Worm (Caenorhabditis elegans) whole organism, L2 larva: ENCODE results near the gene F58A6.5.

Source experiments
- F13H6.1 ChIP-seq: sonication (generic microtip); optimal IDR thresholded peaks from 2 replicates; lab custom pipeline; 2016; ENCODE audit warnings: missing genetic modification characterization, missing compliant biosample characterization
- ZK546.5 ChIP-seq: sonication (generic microtip); optimal IDR thresholded peaks from 2 replicates; lab custom pipeline; 2017; ENCODE audit warnings: missing biosample characterization, missing genetic modification characterization
- alr-1 ChIP-seq: fragments of 150-350 bp; optimal IDR thresholded peaks from 2 replicates; lab custom pipeline; 2014; ENCODE audit warnings: missing biosample characterization, missing genetic modification characterization
- aly-2 ChIP-seq: fragments of 150-350 bp; optimal IDR thresholded peaks from 2 replicates; lab custom pipeline; 2014; ENCODE audit warnings: missing biosample characterization, missing genetic modification characterization
- ama-1 ChIP-seq: fragments of 150-350 bp; optimal IDR thresholded peaks from 2 replicates; lab custom pipeline; 2018; ENCODE audit warnings: inconsistent platforms
- ceh-82 ChIP-seq: fragments of 150-350 bp; optimal IDR thresholded peaks from 2 replicates; lab custom pipeline; 2014; ENCODE audit warnings: missing biosample characterization, missing genetic modification characterization
- crh-2 ChIP-seq: sonication (generic microtip); optimal IDR thresholded peaks from 2 replicates; lab custom pipeline; 2017; ENCODE audit warnings: missing biosample characterization, missing genetic modification characterization
- dmd-4 ChIP-seq: sonication (generic microtip); optimal IDR thresholded peaks from 2 replicates; lab custom pipeline; 2017; ENCODE audit warnings: missing biosample characterization, missing genetic modification characterization
- elt-1 ChIP-seq: fragments of 150-350 bp; optimal IDR thresholded peaks from 2 replicates; lab custom pipeline; 2014; ENCODE audit warnings: missing biosample characterization, missing genetic modification characterization
- elt-3 ChIP-seq: sonication (generic microtip); optimal IDR thresholded peaks from 2 replicates; lab custom pipeline; 2017; ENCODE audit warnings: missing biosample characterization, missing genetic modification characterization
- fos-1 ChIP-seq: fragments of 150-350 bp; optimal IDR thresholded peaks from 2 replicates; lab custom pipeline; 2014; ENCODE audit warnings: missing biosample characterization, missing genetic modification characterization
- gmeb-1 ChIP-seq: fragments of 150-350 bp; optimal IDR thresholded peaks from 2 replicates; lab custom pipeline; 2014; ENCODE audit warnings: missing biosample characterization, missing genetic modification characterization
- lin-13 ChIP-seq: fragments of 150-350 bp; optimal IDR thresholded peaks from 2 replicates; lab custom pipeline; 2014; ENCODE audit warnings: missing biosample characterization, missing genetic modification reagents, missing genetic modification characterization
- mab-5 ChIP-seq: fragments of 150-350 bp; optimal IDR thresholded peaks from 2 replicates; lab custom pipeline; 2014; ENCODE audit warnings: missing biosample characterization, missing genetic modification characterization
- mbf-1 ChIP-seq: sonication (generic microtip); optimal IDR thresholded peaks from 2 replicates; lab custom pipeline; 2017; ENCODE audit warnings: missing biosample characterization, missing genetic modification characterization
- nhr-11 ChIP-seq: fragments of 150-350 bp; optimal IDR thresholded peaks from 2 replicates; lab custom pipeline; 2014; ENCODE audit warnings: missing biosample characterization, missing genetic modification characterization
- nhr-12 ChIP-seq: fragments of 150-350 bp; optimal IDR thresholded peaks from 2 replicates; lab custom pipeline; 2014; ENCODE audit warnings: missing biosample characterization, missing genetic modification characterization
- nhr-129 ChIP-seq: fragments of 150-350 bp; optimal IDR thresholded peaks from 2 replicates; lab custom pipeline; 2014; ENCODE audit warnings: missing biosample characterization, missing genetic modification characterization
- nhr-21 ChIP-seq: fragments of 150-350 bp; optimal IDR thresholded peaks from 2 replicates; lab custom pipeline; 2014; ENCODE audit warnings: missing biosample characterization, missing genetic modification characterization
- nhr-23 ChIP-seq: fragments of 150-350 bp; optimal IDR thresholded peaks from 2 replicates; lab custom pipeline; 2014; ENCODE audit warnings: missing biosample characterization, missing genetic modification reagents, missing genetic modification characterization
- nhr-77 ChIP-seq: fragments of 150-350 bp; optimal IDR thresholded peaks from 2 replicates; lab custom pipeline; 2014; ENCODE audit warnings: missing biosample characterization, missing genetic modification characterization
- peb-1 ChIP-seq: fragments of 150-350 bp; optimal IDR thresholded peaks from 2 replicates; lab custom pipeline; 2014; ENCODE audit warnings: missing biosample characterization, missing genetic modification characterization
- sem-4 ChIP-seq: fragments of 150-350 bp; optimal IDR thresholded peaks from 2 replicates; lab custom pipeline; 2014; ENCODE audit warnings: missing biosample characterization, missing genetic modification reagents, missing genetic modification characterization
- skn-1 ChIP-seq: sonication (generic microtip); optimal IDR thresholded peaks from 2 replicates; lab custom pipeline; 2017; ENCODE audit warnings: missing biosample characterization, missing genetic modification characterization
- sma-3 ChIP-seq: sonication (generic microtip); optimal IDR thresholded peaks from 2 replicates; lab custom pipeline; 2016; ENCODE audit warnings: missing genetic modification reagents, missing genetic modification characterization, missing compliant biosample characterization
- sma-9 ChIP-seq, 2 experiments: fragments of 150-350 bp in 1 of 2; sonication (generic microtip) in 1 of 2; optimal IDR thresholded peaks; 2 replicates each; lab custom pipeline; 2014 to 2016; ENCODE audit warnings: missing genetic modification characterization in 2 of 2, mild to moderate bottlenecking in 1 of 2, missing biosample characterization in 1 of 2, missing compliant biosample characterization in 1 of 2, missing genetic modification reagents in 1 of 2, moderate library complexity in 1 of 2
- snpc-4 ChIP-seq: fragments of 150-350 bp; optimal IDR thresholded peaks from 2 replicates; lab custom pipeline; 2014; ENCODE audit warnings: missing biosample characterization, missing genetic modification characterization
- unc-39 ChIP-seq: fragments of 150-350 bp; optimal IDR thresholded peaks from 2 replicates; lab custom pipeline; 2014; ENCODE audit warnings: missing biosample characterization, missing genetic modification characterization
- unc-55 ChIP-seq: fragments of 150-350 bp; sonication (generic microtip); optimal IDR thresholded peaks from 3 replicates; lab custom pipeline; 2014; ENCODE audit warnings: missing biosample characterization, missing genetic modification reagents, missing genetic modification characterization
- unc-62 ChIP-seq: fragments of 150-350 bp; optimal IDR thresholded peaks from 2 replicates; lab custom pipeline; 2014; ENCODE audit warnings: missing biosample characterization, missing genetic modification reagents, missing genetic modification characterization
- zag-1 ChIP-seq: fragments of 150-350 bp; optimal IDR thresholded peaks from 2 replicates; lab custom pipeline; 2014; ENCODE audit warnings: missing biosample characterization, missing genetic modification characterization
- ztf-1 ChIP-seq: fragments of 200-800 bp; sonication (Bioruptor generic); conservative IDR thresholded peaks from 2 replicates; pipeline ENCODE4 v1.3.6; 2022; ENCODE audit warnings: missing genetic modification characterization, missing compliant biosample characterization
- ztf-4 ChIP-seq: fragments of 150-350 bp; optimal IDR thresholded peaks from 2 replicates; lab custom pipeline; 2014; ENCODE audit warnings: missing biosample characterization, missing genetic modification characterization

Gene F58A6.5

DNA sequence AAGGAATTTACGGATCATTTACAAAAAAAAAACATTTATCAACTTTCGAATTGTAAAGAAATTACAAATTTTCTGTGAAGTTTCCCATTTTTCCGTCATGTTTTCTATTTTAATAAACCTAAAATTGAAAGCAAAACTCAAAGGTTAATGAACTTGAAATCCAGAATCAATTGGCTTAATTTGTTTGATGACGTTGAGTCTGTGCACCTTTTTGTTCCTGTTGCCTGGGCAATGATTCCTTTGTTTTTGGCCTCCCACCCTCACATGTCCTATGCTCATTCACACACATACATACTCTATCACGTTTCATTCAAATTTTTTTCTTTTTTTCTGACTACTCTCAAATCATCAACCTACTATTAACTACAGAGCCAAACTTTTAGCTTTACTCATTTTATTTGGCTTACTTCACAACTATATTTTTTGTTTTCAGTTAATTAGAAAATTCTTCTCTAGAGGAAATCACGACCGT is 11.9 kb downstream of the F58A6.5 start, which contains the start of gene F58A6.2:
Gene F58A6.2, plus strand, starts transcription at position 422 of the 472 bp plus-strand sequence.
- TF ChIP-seq zag-1 (tag; lab: Kevin White, UChicago) (no peak), fos-1 (no peak), sem-4 (no peak), aly-2 (tag; lab: Kevin White, UChicago) (no peak), ama-1 (no peak), nhr-21 (tag; lab: Kevin White, UChicago) (no peak), sma-3 (GFP tag; lab: Kevin White, UChicago) (no peak), nhr-23 (no peak)

DNA sequence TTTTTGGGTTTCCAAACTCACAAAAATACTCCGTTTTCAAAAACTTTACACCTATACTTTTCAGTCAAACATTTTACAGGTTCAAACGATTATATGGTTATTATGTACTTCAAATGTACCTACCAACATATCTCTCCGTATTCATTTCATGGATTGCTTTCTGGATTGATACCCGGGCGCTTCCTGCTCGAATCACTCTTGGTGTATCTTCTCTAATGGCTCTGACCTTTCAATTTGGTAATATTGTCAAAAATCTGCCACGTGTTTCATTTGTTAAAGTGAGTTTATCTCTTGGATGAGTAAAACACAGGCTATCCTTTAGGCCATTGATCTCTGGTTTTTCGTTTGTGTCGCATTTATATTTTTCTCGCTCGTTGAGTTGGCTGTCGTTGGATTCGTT is 16.4 kb downstream of the F58A6.5 start:
- TF ChIP-seq skn-1 (tag; lab: Kevin White, UChicago) (no peak), nhr-129 (tag; lab: Kevin White, UChicago) (no peak), dmd-4 (tag; lab: Kevin White, UChicago) (no peak), alr-1 (tag; lab: Kevin White, UChicago) (no peak), elt-1 (tag; lab: Kevin White, UChicago) (no peak), ceh-82 (tag; lab: Kevin White, UChicago) (no peak), ZK546.5 (tag; lab: Kevin White, UChicago) (no peak), sma-3 (GFP tag; lab: Kevin White, UChicago) (no peak), F13H6.1 (tag; lab: Kevin White, UChicago) (no peak), nhr-77 (tag; lab: Kevin White, UChicago) (no peak), mab-5 (tag; lab: Kevin White, UChicago) (no peak)
- TF ChIP-seq, all 48 proteins: peak for 0

DNA sequence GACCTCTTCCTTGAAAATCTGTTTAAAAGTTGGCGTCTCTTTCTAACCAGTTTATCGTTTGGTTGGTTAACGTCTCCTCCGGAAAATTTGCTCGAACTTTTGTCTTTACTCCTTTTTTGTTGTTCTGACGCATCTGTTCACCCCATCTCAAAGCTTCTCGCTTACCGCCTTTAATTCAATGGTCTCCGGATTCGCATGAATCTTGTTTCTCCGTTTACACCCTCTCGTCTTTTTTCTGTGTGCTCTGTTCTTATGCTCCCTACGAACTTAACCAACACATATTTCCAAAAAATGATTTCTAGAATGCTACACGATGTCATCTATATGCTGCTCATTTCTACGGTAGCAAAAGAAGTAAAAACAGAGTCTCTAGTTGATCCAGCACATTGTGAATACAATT is 18.2 kb downstream of the F58A6.5 start, which contains the start of gene lgc-56:
Gene lgc-56, plus strand, starts transcription at position 301 of the 400 bp plus-strand sequence.
- no peak for TF ChIP-seq lin-13
- no peak for TF ChIP-seq elt-3 (tag; lab: Kevin White, UChicago)
- no peak for TF ChIP-seq elt-1 (tag; lab: Kevin White, UChicago)
- no peak for TF ChIP-seq nhr-12 (tag; lab: Kevin White, UChicago)

DNA sequence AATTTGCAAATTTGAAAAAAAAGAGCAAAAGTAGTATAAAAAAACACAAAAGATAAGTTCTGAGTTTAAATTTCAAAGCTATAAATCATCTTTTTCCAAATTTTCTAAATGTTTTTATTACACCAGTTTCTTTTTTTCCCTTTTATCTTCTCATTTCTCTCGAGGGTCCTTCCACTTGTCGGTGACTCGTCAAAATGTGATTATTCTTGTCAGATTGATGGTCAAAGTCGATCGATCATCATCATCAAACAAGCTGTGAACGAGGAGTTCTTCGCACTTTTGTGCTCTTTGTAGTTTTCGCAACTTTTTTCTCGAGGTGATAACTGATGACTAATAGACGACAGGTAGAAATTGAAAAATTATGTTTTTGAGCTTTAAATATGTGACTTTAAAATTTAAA is 27.6 kb downstream of the F58A6.5 start:
- TF ChIP-seq sma-9 (GFP tag; optimal IDR thresholded peaks at IDR 0.05; lab: Kevin White, UChicago) (no peak), sma-9 (tag; optimal IDR thresholded peaks at IDR 0.05; lab: Kevin White, UChicago) (no peak), ztf-1 (GFP tag; lab: Robert Waterston, UW) (no peak), unc-62 (peak; percentile 7)

DNA sequence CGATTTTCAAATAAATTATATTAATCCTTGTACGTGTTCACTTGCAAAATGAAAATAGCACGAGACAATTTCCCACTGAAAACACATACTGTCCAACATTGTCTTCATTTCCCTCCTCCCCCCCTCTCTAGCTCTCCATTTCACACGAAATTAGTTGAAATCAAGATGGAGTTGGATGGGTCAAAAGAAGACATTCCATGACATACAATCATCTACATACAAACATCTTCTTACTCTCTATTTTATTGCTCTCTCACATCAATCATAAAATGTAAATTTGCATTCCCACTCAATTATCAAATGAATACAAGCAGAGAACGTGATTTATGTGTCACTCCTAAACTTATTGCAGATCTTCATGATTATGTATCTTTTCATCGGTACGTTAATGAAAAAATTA is 32.5 kb downstream of the F58A6.5 start, which contains the start of gene srsy-1:
Gene srsy-1, plus strand, starts transcription at position 301 of the 400 bp plus-strand sequence.
- no peak for TF ChIP-seq unc-55 (GFP tag; lab: Kevin White, UChicago)
- TF ChIP-seq zag-1 (tag; lab: Kevin White, UChicago) = no peak
- TF ChIP-seq unc-39 (tag; lab: Kevin White, UChicago) = no peak
- no peak for TF ChIP-seq ztf-4 (tag; lab: Kevin White, UChicago)
- TF ChIP-seq snpc-4 (tag; lab: Kevin White, UChicago) = no peak
- no peak for TF ChIP-seq sem-4
- no peak for TF ChIP-seq ZK546.5 (tag; lab: Kevin White, UChicago)
- no peak for TF ChIP-seq crh-2 (tag; lab: Kevin White, UChicago)
- no peak for TF ChIP-seq mbf-1 (tag; lab: Kevin White, UChicago)
- no peak for TF ChIP-seq skn-1 (tag; lab: Kevin White, UChicago)
- no peak for TF ChIP-seq nhr-11 (tag; lab: Kevin White, UChicago)
- TF ChIP-seq nhr-21 (tag; lab: Kevin White, UChicago) = no peak
- no peak for TF ChIP-seq peb-1 (tag; lab: Kevin White, UChicago)
- no peak for TF ChIP-seq mab-5 (tag; lab: Kevin White, UChicago)
- TF ChIP-seq gmeb-1 (tag; lab: Kevin White, UChicago) = no peak
- TF ChIP-seq elt-3 (tag; lab: Kevin White, UChicago) = no peak
- TF ChIP-seq ztf-1 (GFP tag; lab: Robert Waterston, UW) = no peak
- no peak for TF ChIP-seq elt-1 (tag; lab: Kevin White, UChicago)
- TF ChIP-seq aly-2 (tag; lab: Kevin White, UChicago) = no peak
- no peak for TF ChIP-seq ceh-82 (tag; lab: Kevin White, UChicago)
